Fruit fly (Drosophila melanogaster) whole organism, embryonic: ENCODE data around the gene CG4586.
A peak's percentile ranks its signal among the peaks of the same experiment; 100 is the strongest.

Source experiments
- ATbp ChIP-seq: fragments of 200-800 bp; sonication (Bioruptor generic); optimal IDR thresholded peaks from 2 replicates; lab custom pipeline; 2017; ENCODE audit warnings: missing biosample characterization, mild to moderate bottlenecking, missing genetic modification characterization, missing genetic modification reagents
- Aef1 ChIP-seq: fragments of 200-800 bp; sonication (Bioruptor generic); IDR thresholded peaks from 3 replicates; pipeline ENCODE4 v1.3.6; 2022; ENCODE audit warnings: missing biosample characterization, missing genetic modification characterization
- Atf-2 ChIP-seq: fragments of 200-800 bp; sonication (Bioruptor generic); optimal IDR thresholded peaks from 2 replicates; lab custom pipeline; 2016; ENCODE audit warnings: missing biosample characterization, missing genetic modification characterization
- CG10209 ChIP-seq: fragments of 200-800 bp; sonication (Bioruptor generic); optimal IDR thresholded peaks from 3 replicates; lab custom pipeline; 2017; ENCODE audit warnings: missing biosample characterization, mild to moderate bottlenecking, missing genetic modification characterization, missing genetic modification reagents
- CG1024 ChIP-seq: fragments of 200-800 bp; sonication (Bioruptor generic); IDR thresholded peaks from 2 replicates; pipeline ENCODE4 v1.3.6; 2022; ENCODE audit warnings: missing biosample characterization, missing genetic modification characterization
- CG10267 ChIP-seq: fragments of 200-800 bp; sonication (Bioruptor generic); optimal IDR thresholded peaks from 2 replicates; lab custom pipeline; 2018; ENCODE audit warnings: missing biosample characterization, mild to moderate bottlenecking, missing genetic modification characterization, moderate library complexity
- CG10979 ChIP-seq: fragments of 200-800 bp; sonication (Bioruptor generic); optimal IDR thresholded peaks from 2 replicates; lab custom pipeline; 2018; ENCODE audit warnings: missing biosample characterization, mild to moderate bottlenecking, missing genetic modification characterization, moderate library complexity
- CG12659 ChIP-seq: fragments of 200-800 bp; sonication (Bioruptor generic); optimal IDR thresholded peaks from 3 replicates; lab custom pipeline; 2017; ENCODE audit warnings: mild to moderate bottlenecking, missing biosample characterization, missing genetic modification reagents, missing genetic modification characterization
- CG12769 ChIP-seq: fragments of 200-800 bp; sonication (Bioruptor generic); optimal IDR thresholded peaks from 2 replicates; lab custom pipeline; 2019; ENCODE audit warnings: missing biosample characterization, mild to moderate bottlenecking, missing genetic modification characterization, moderate library complexity
- CG13296 ChIP-seq: fragments of 200-800 bp; sonication (Bioruptor generic); optimal IDR thresholded peaks from 3 replicates; lab custom pipeline; 2018; ENCODE audit warnings: missing biosample characterization, mild to moderate bottlenecking, missing genetic modification characterization
- CG13624 ChIP-seq: fragments of 200-800 bp; sonication (Bioruptor generic); optimal IDR thresholded peaks from 2 replicates; lab custom pipeline; 2016; ENCODE audit warnings: missing biosample characterization, missing genetic modification characterization
- CG13894 ChIP-seq: fragments of 200-800 bp; sonication (Bioruptor generic); optimal IDR thresholded peaks from 3 replicates; lab custom pipeline; 2018; ENCODE audit warnings: missing biosample characterization, mild to moderate bottlenecking, missing genetic modification characterization, moderate library complexity
- CG14667 ChIP-seq: fragments of 200-800 bp; sonication (Bioruptor generic); IDR thresholded peaks from 2 replicates; pipeline ENCODE4 v1.3.6; 2022; ENCODE audit warnings: missing biosample characterization, missing genetic modification characterization
- CG17912 ChIP-seq: fragments of 200-800 bp; sonication (Bioruptor generic); optimal IDR thresholded peaks from 2 replicates; lab custom pipeline; 2018; ENCODE audit warnings: missing biosample characterization, mild to moderate bottlenecking, missing genetic modification characterization
- CG18011 ChIP-seq: fragments of 200-800 bp; sonication (Bioruptor generic); optimal IDR thresholded peaks from 2 replicates; lab custom pipeline; 2017; ENCODE audit warnings: missing biosample characterization, missing genetic modification characterization, mild to moderate bottlenecking, moderate library complexity, missing genotype
- CG2129 ChIP-seq: fragments of 200-800 bp; sonication (Bioruptor generic); IDR thresholded peaks from 2 replicates; pipeline ENCODE4 v1.3.6; 2022; ENCODE audit warnings: missing biosample characterization, missing genetic modification characterization; ENCODE audit not compliant: partially characterized antibody
- CG2712 ChIP-seq: fragments of 200-800 bp; optimal IDR thresholded peaks from 3 replicates; lab custom pipeline; 2019; ENCODE audit warnings: missing biosample characterization, mild to moderate bottlenecking, missing genetic modification characterization, moderate library complexity
- CG34422 ChIP-seq: fragments of 200-800 bp; sonication (Bioruptor generic); IDR thresholded peaks from 3 replicates; pipeline ENCODE4 v1.3.6; 2022; ENCODE audit warnings: missing biosample characterization, missing genetic modification characterization
- CG4424 ChIP-seq: fragments of 200-800 bp; sonication (Bioruptor generic); optimal IDR thresholded peaks from 3 replicates; lab custom pipeline; 2016; ENCODE audit warnings: missing biosample characterization, missing genetic modification characterization
- Gsc ChIP-seq: fragments of 200-800 bp; sonication (Bioruptor generic); IDR thresholded peaks from 2 replicates; pipeline ENCODE4 v1.3.6; 2022; ENCODE audit warnings: missing biosample characterization, missing genetic modification characterization
- Gug ChIP-seq: fragments of 200-800 bp; sonication (Bioruptor generic); IDR thresholded peaks from 4 replicates; pipeline ENCODE4 v1.3.6; 2022; ENCODE audit warnings: missing biosample characterization, missing genetic modification characterization
- H15 ChIP-seq: fragments of 200-800 bp; sonication (Bioruptor generic); IDR thresholded peaks from 3 replicates; pipeline ENCODE4 v1.3.6; 2022; ENCODE audit warnings: missing biosample characterization, missing genetic modification characterization
- Hey ChIP-seq: fragments of 200-800 bp; sonication (Bioruptor generic); optimal IDR thresholded peaks from 3 replicates; lab custom pipeline; 2018; ENCODE audit warnings: missing biosample characterization, mild to moderate bottlenecking, missing genetic modification characterization
- HmgD ChIP-seq: fragments of 200-800 bp; sonication (Bioruptor generic); optimal IDR thresholded peaks from 3 replicates; lab custom pipeline; 2016; ENCODE audit warnings: missing biosample characterization, missing genetic modification characterization
- Hsf ChIP-seq: fragments of 200-800 bp; sonication (Bioruptor generic); optimal IDR thresholded peaks from 3 replicates; lab custom pipeline; 2016; ENCODE audit warnings: missing biosample characterization, missing genetic modification characterization
- Nf-YA ChIP-seq: fragments of 200-800 bp; sonication (Bioruptor generic); IDR thresholded peaks from 2 replicates; pipeline ENCODE4 v1.3.6; 2022; ENCODE audit warnings: missing biosample characterization, missing genetic modification characterization
- Nf-YB ChIP-seq: fragments of 200-800 bp; sonication (Bioruptor generic); optimal IDR thresholded peaks from 3 replicates; lab custom pipeline; 2019; ENCODE audit warnings: missing biosample characterization, mild to moderate bottlenecking, missing genetic modification characterization, moderate library complexity
- NfI ChIP-seq: fragments of 200-800 bp; sonication (Bioruptor generic); optimal IDR thresholded peaks from 3 replicates; lab custom pipeline; 2018; ENCODE audit warnings: missing biosample characterization, mild to moderate bottlenecking, missing genetic modification characterization, moderate library complexity
- Six4 ChIP-seq: fragments of 200-800 bp; sonication (Bioruptor generic); optimal IDR thresholded peaks from 2 replicates; lab custom pipeline; 2016; ENCODE audit warnings: missing biosample characterization, missing genetic modification characterization
- Ssrp ChIP-seq: fragments of 200-800 bp; sonication (Bioruptor generic); optimal IDR thresholded peaks from 2 replicates; lab custom pipeline; 2018; ENCODE audit warnings: missing biosample characterization, mild to moderate bottlenecking, missing genetic modification characterization, moderate library complexity
- Stat92E ChIP-seq, 3 experiments: fragments of >200 bp in 2 of 3; fragments of 200-800 bp in 1 of 3; sonication (Bioruptor generic) in 1 of 3; optimal IDR thresholded peaks; 2 replicates each; lab custom pipeline; 2017 to 2019; ENCODE audit warnings: missing biosample characterization in 3 of 3, missing genetic modification characterization in 3 of 3, mild to moderate bottlenecking in 1 of 3, moderate library complexity in 1 of 3
- YL-1 ChIP-seq: fragments of 200-800 bp; sonication (Bioruptor generic); optimal IDR thresholded peaks from 3 replicates; lab custom pipeline; 2017; ENCODE audit warnings: missing biosample characterization, mild to moderate bottlenecking, missing genetic modification characterization
- bbx ChIP-seq: fragments of 200-800 bp; sonication (Bioruptor generic); IDR thresholded peaks from 2 replicates; pipeline ENCODE4 v1.3.6; 2022; ENCODE audit warnings: missing biosample characterization, missing genetic modification characterization; ENCODE audit not compliant: partially characterized antibody
- bsh ChIP-seq, 2 experiments: fragments of 200-800 bp; sonication (Bioruptor generic); optimal IDR thresholded peaks; 2 replicates each; lab custom pipeline; 2017 to 2018; ENCODE audit warnings: mild to moderate bottlenecking in 2 of 2, missing biosample characterization in 2 of 2, missing genetic modification characterization in 2 of 2, moderate library complexity in 1 of 2
- caup ChIP-seq: fragments of 200-800 bp; sonication (Bioruptor generic); optimal IDR thresholded peaks from 3 replicates; lab custom pipeline; 2017; ENCODE audit warnings: missing biosample characterization, mild to moderate bottlenecking, missing genetic modification characterization, moderate library complexity; ENCODE audit not compliant: severe bottlenecking
- eve ChIP-seq, 2 experiments: fragments of >200 bp; optimal IDR thresholded peaks; 2 replicates each; lab custom pipeline; 2017; ENCODE audit warnings: missing biosample characterization in 2 of 2, missing genetic modification characterization in 2 of 2
- exex ChIP-seq: fragments of 200-800 bp; sonication (Bioruptor generic); optimal IDR thresholded peaks from 4 replicates; lab custom pipeline; 2018; ENCODE audit warnings: missing biosample characterization, mild to moderate bottlenecking, missing genetic modification characterization, moderate library complexity
- gro ChIP-seq: fragments of 200-800 bp; sonication (Bioruptor generic); optimal IDR thresholded peaks from 2 replicates; lab custom pipeline; 2016; ENCODE audit warnings: missing biosample characterization, missing genetic modification characterization
- insv ChIP-seq, 2 experiments: fragments of 200-800 bp; sonication (Bioruptor generic); optimal IDR thresholded peaks; 3 replicates each; lab custom pipeline; 2016 to 2018; ENCODE audit warnings: missing biosample characterization in 2 of 2, missing genetic modification characterization in 2 of 2
- lov ChIP-seq, 2 experiments: fragments of 200-800 bp in 1 of 2; fragments of >200 bp in 1 of 2; sonication (Bioruptor generic) in 1 of 2; IDR thresholded peaks in 1 of 2; optimal IDR thresholded peaks in 1 of 2; 2 replicates in 1 of 2; 3 replicates in 1 of 2; pipeline versions ENCODE4 v1.3.6 to Lab custom; 2017 to 2022; ENCODE audit warnings: missing biosample characterization in 1 of 2, missing genetic modification characterization in 1 of 2
- otp ChIP-seq: fragments of 200-800 bp; sonication (Bioruptor generic); IDR thresholded peaks from 3 replicates; pipeline ENCODE4, ENCODE4 v1.3.6; 2022; ENCODE audit warnings: missing biosample characterization, missing genetic modification characterization
- p53 ChIP-seq: fragments of 200-800 bp; sonication (Bioruptor generic); optimal IDR thresholded peaks from 2 replicates; lab custom pipeline; 2016; ENCODE audit warnings: missing biosample characterization, missing genetic modification characterization
- repo ChIP-seq: fragments of 200-800 bp; sonication (Bioruptor generic); optimal IDR thresholded peaks from 2 replicates; lab custom pipeline; 2016; ENCODE audit warnings: missing biosample characterization, missing genetic modification characterization
- scrt ChIP-seq: fragments of 200-800 bp; sonication (Bioruptor generic); optimal IDR thresholded peaks from 2 replicates; lab custom pipeline; 2018; ENCODE audit warnings: missing biosample characterization, mild to moderate bottlenecking, missing genetic modification characterization, moderate library complexity
- sim ChIP-seq: fragments of 200-800 bp; sonication (Bioruptor generic); IDR thresholded peaks from 2 replicates; pipeline ENCODE4 v1.3.6; 2022; ENCODE audit warnings: missing biosample characterization, missing genetic modification characterization
- sqz ChIP-seq: fragments of 200-800 bp; sonication (Bioruptor generic); optimal IDR thresholded peaks from 3 replicates; lab custom pipeline; 2018; ENCODE audit warnings: missing biosample characterization, mild to moderate bottlenecking, missing genetic modification characterization
- twi ChIP-seq: fragments of 200-800 bp; optimal IDR thresholded peaks from 2 replicates; lab custom pipeline; 2019; ENCODE audit warnings: missing biosample characterization, mild to moderate bottlenecking, missing genetic modification characterization, moderate library complexity
- unpg ChIP-seq: fragments of 200-800 bp; sonication (Bioruptor generic); optimal IDR thresholded peaks from 3 replicates; lab custom pipeline; 2018; ENCODE audit warnings: missing biosample characterization, mild to moderate bottlenecking, missing genetic modification characterization, moderate library complexity
- wek ChIP-seq: fragments of 200-800 bp; sonication (Bioruptor generic); optimal IDR thresholded peaks from 3 replicates; lab custom pipeline; 2018; ENCODE audit warnings: missing biosample characterization, mild to moderate bottlenecking, missing genetic modification characterization, moderate library complexity

The CG4586 gene

DNA sequence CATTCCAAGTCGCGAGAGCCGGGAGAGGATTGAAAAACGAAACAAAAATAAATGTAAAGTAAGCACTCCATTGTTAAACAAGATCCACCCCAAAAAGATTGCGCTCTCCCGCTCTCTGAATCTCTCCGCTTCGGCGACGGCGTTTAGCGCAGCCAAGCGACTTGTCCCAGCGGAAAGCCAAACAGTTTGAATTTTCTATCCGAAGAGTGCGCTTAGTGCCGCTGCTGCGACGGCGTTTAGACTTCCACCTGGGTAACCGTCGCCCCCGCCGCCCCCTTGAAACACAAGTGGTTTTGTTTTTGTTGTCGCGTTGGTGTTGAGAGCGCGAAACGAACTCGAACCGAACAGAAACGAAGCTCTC lies 28.8 kb downstream of the CG4586 start, which contains the start of gene Inx2 (continued):
- TF ChIP-seq p53 (GFP tag; lab: Kevin White, UChicago) (no peak), wek (GFP tag; lab: Kevin White, UChicago) (peak; percentile 49), CG2129 (GFP tag; lab: Robert Waterston, UW) (no peak), YL-1 (GFP tag; lab: Kevin White, UChicago) (peak; percentile 0), CG18011 (GFP tag; lab: Kevin White, UChicago) (no peak), gro (peak; percentile 52), exex (tag; lab: Kevin White, UChicago) (peak; percentile 38), unpg (GFP tag; lab: Kevin White, UChicago) (no peak), CG2712 (tag; lab: Kevin White, UChicago) (no peak), CG34422 (peak; percentile 71; the same call in 2 of the 3 replicates), otp (0 out of 3 replicates have a peak, but pooled peaks have one; percentile 52), caup (GFP tag; lab: Kevin White, UChicago) (peak; percentile 68), repo (GFP tag; lab: Kevin White, UChicago) (no peak), Atf-2 (GFP tag; lab: Kevin White, UChicago) (no peak), H15 (GFP tag; lab: Robert Waterston, UW) (no peak), Nf-YA (GFP tag; lab: Robert Waterston, UW) (no peak), Stat92E (GFP tag; optimal IDR thresholded peaks at IDR 0.05; lab: Kevin White, UChicago) (peak in 1 of 3 experiments; percentile 47), eve (GFP tag; optimal IDR thresholded peaks at IDR 0.05; lab: Kevin White, UChicago) (no peak), Hsf (GFP tag; lab: Kevin White, UChicago) (no peak), scrt (GFP tag; lab: Kevin White, UChicago) (peak; percentile 35), Six4 (no peak), NfI (GFP tag; lab: Kevin White, UChicago) (no peak), HmgD (GFP tag; lab: Kevin White, UChicago) (peak; percentile 73), CG17912 (GFP tag; lab: Kevin White, UChicago) (no peak), ATbp (GFP tag; lab: Kevin White, UChicago) (no peak), insv (GFP tag; optimal IDR thresholded peaks at IDR 0.05; lab: Kevin White, UChicago) (no peak), Nf-YB (peak; percentile 11), CG10979 (no peak), CG13296 (GFP tag; lab: Kevin White, UChicago) (peak; percentile 49), sim (GFP tag; lab: Robert Waterston, UW) (no peak), CG10209 (GFP tag; lab: Kevin White, UChicago) (peak; percentile 43), lov (optimal IDR thresholded peaks at IDR 0.05; lab: Kevin White, UChicago) (no peak), lov (GFP tag; IDR thresholded peaks at IDR 0.05; lab: Robert Waterston, UW) (no peak), CG10267 (tag; lab: Kevin White, UChicago) (no peak), Hey (tag; lab: Kevin White, UChicago) (peak; percentile 66), twi (tag; lab: Kevin White, UChicago) (no peak)

DNA sequence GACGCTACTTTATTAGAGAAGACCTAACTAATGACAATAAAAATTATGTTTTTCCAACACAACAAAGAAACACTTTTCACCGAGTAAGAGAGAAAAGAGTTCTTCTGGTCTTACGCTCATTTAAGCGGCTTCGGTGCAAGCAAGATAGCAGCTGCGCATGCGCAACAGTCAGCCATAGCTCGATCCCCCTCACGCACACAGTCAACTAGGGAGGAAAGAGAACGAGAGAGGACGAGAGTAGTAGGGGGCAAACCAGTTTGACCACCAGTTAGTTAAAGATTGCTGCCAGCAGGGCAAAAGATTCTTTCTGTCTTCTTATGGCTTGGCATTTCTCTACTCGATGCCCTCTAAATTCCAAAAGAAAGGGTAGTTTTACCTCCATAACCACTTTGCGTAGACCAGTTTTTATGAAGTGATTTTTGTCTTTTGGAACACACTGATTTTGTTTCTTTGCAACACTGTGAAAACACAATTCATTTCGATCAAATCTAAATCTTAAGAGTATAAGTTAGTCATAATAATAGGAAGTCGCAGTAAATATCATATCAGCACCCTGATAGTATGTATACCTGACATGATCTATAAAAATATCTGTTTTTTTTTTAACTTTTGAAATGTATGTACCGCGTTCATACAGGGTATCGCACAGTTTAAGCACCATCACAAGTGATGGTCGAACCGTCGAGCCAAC lies 30.9 kb downstream of the CG4586 start:
- no peak for TF ChIP-seq bbx (GFP tag; lab: Robert Waterston, UW)
- peak in 1 of 2 experiments; percentile 21 for TF ChIP-seq bsh (GFP tag; optimal IDR thresholded peaks at IDR 0.05; lab: Kevin White, UChicago)
- TF ChIP-seq CG4424 (GFP tag; lab: Kevin White, UChicago), result no peak
- peak; percentile 43 for TF ChIP-seq CG12659 (GFP tag; lab: Kevin White, UChicago)
- TF ChIP-seq sqz (GFP tag; lab: Kevin White, UChicago), result no peak
- no peak for TF ChIP-seq Aef1 (GFP tag; lab: Robert Waterston, UW)
- 0 out of 4 replicates have a peak, but pooled peaks have one; percentile 2 for TF ChIP-seq Gug (GFP tag; lab: Robert Waterston, UW)
- TF ChIP-seq CG13624 (GFP tag; lab: Kevin White, UChicago), result no peak
- TF ChIP-seq CG14667 (GFP tag; lab: Robert Waterston, UW), result no peak
- peak; percentile 45 for TF ChIP-seq CG12769 (tag; lab: Kevin White, UChicago)
- TF ChIP-seq p53 (GFP tag; lab: Kevin White, UChicago), result no peak
- no peak for TF ChIP-seq CG13894 (tag; lab: Kevin White, UChicago)
- TF ChIP-seq Ssrp, result peak; percentile 45
- no peak for TF ChIP-seq Gsc
- no peak for TF ChIP-seq CG1024 (GFP tag; lab: Robert Waterston, UW)
